Fruit fly (Drosophila melanogaster) whole organism, wandering third instar larva: ENCODE data around the gene Nuak.

ENCODE experiments used
- CG32264 ChIP-seq: fragments of 200-800 bp; sonication (Bioruptor generic); optimal IDR thresholded peaks from 2 replicates; lab custom pipeline; 2016; ENCODE audit warnings: missing biosample characterization, missing genetic modification characterization
- HLH106 ChIP-seq: fragments of 200-800 bp; optimal IDR thresholded peaks from 3 replicates; lab custom pipeline; 2019; ENCODE audit warnings: missing biosample characterization, mild to moderate bottlenecking, missing genetic modification characterization, moderate library complexity
- Hr78 ChIP-seq: fragments of >200 bp; optimal IDR thresholded peaks from 2 replicates; lab custom pipeline; 2017; ENCODE audit warnings: missing biosample characterization, missing genetic modification characterization
- OdsH ChIP-seq: fragments of 200-800 bp; sonication (Bioruptor generic); optimal IDR thresholded peaks from 2 replicates; lab custom pipeline; 2016; ENCODE audit warnings: missing biosample characterization, mild to moderate bottlenecking, missing genetic modification characterization
- Sp1 ChIP-seq: fragments of 200-800 bp; sonication (Bioruptor generic); optimal IDR thresholded peaks from 3 replicates; lab custom pipeline; 2019; ENCODE audit warnings: missing biosample characterization, mild to moderate bottlenecking, missing genetic modification characterization, moderate library complexity
- ey ChIP-seq: fragments of 200-800 bp; sonication (Bioruptor generic); optimal IDR thresholded peaks from 2 replicates; lab custom pipeline; 2016; ENCODE audit warnings: missing biosample characterization, missing genetic modification characterization
- fru ChIP-seq: fragments of 200-800 bp; sonication (Bioruptor generic); optimal IDR thresholded peaks from 3 replicates; lab custom pipeline; 2016; ENCODE audit warnings: missing biosample characterization, mild to moderate bottlenecking, missing genetic modification characterization
- lola ChIP-seq: fragments of >200 bp; optimal IDR thresholded peaks from 2 replicates; lab custom pipeline; 2017; ENCODE audit warnings: missing biosample characterization, missing genetic modification characterization
- psq ChIP-seq: fragments of 200-800 bp; sonication (Bioruptor generic); optimal IDR thresholded peaks from 3 replicates; lab custom pipeline; 2017; ENCODE audit warnings: missing biosample characterization, mild to moderate bottlenecking, missing genetic modification characterization, moderate library complexity

- TF ChIP-seq Sp1 (GFP tag; lab: Kevin White, UChicago) (no peak), Hr78 (GFP tag; lab: Kevin White, UChicago) (no peak), OdsH (GFP tag; lab: Kevin White, UChicago) (no peak), ey (GFP tag; lab: Kevin White, UChicago) (no peak), psq (no peak), CG32264 (GFP tag; lab: Kevin White, UChicago) (no peak), fru (no peak), lola (GFP tag; lab: Kevin White, UChicago) (no peak), HLH106 (no peak)
Measured at dm6 chr3R:10330734-10331642, 66.9 kb downstream of the Nuak start, which contains the start of the genes Bruce and CG12818.
